Fruit fly (Drosophila melanogaster) ovary, adult (tissue): ENCODE measurements around the gene trr.

ENCODE experiments used
- CG17801 ChIP-seq: fragments of 200-800 bp; optimal IDR thresholded peaks from 2 replicates; lab custom pipeline; 2019; ENCODE audit warnings: missing biosample characterization, mild to moderate bottlenecking, missing genetic modification characterization, moderate library complexity; ENCODE audit not compliant: partially characterized antibody

The trr gene

DNA sequence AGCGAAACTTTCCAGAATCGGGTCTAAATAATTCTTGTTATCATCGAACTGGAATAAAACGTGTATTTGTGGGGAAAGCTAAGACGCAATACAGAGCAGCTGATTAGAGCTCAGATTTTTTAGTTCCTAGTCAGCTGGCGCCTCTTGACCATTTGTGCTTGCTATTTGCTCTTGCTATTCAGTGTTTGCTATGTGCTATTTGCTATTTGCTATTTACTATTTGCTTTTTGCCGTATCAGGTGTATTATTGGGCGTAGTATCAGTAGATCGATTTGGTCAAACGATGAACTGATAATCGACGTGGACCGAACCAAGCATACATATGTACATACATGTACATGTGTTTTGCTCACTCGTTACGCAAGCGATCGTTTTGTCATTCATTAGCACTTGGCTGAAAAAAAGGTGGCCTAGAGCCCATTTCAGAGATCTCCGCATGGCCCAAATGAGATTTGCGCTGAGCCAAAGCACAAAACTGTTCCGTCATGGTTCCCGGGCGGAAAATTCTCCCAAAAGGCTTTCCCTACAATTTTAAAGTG lies 44.3 kb downstream of the trr start:
- TF ChIP-seq CG17801 (GFP tag; lab: Kevin White, UChicago) = no peak

DNA sequence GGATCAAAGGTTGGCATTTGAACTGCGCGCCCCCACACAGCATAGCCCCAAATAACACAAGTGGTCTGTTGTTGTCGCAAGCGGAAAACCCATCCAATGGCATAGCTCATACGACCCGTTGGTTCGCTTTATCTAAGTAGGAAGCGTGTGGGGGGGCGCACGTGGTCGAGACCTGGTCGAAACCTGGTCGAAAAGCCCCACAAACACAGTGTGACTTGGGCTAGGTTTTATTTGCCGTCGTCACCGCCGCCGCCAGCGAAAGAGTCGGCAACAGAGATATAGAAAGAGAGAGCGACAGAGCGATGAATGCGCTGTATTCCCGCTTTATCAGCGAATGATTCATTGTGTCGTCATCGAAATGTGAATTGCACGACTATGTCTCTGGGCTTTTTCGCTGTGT lies 46.9 kb downstream of the trr start:
- TF ChIP-seq CG17801 (GFP tag; lab: Kevin White, UChicago) = peak; percentile 43

DNA sequence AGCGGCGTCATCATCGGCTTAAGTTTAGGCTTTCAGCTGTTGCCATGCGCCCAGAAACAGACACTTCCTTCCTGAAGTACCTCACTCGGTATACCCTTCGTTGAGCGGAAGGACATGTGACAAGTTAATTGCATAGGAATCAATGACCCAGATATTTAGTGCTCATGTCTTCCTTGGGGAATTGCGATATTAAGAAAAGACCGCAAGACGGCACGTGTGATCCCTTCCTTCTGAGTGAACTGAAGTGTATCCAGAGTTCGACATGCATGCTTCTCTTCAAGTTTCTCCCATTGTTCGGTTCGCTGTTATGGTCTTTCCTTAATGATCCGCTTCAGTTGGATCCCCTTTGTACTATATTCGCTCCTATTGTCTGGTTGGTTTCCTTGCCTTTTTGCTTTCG lies 49.2 kb downstream of the trr start:
- TF ChIP-seq CG17801 (GFP tag; lab: Kevin White, UChicago) = no peak

dm6 chrX:1834702-1835376 lies 54.9 kb downstream of the trr start:
- peak; percentile 74 for TF ChIP-seq CG17801 (GFP tag; lab: Kevin White, UChicago)

dm6 chrX:1832699-1833098 lies 57.1 kb downstream of the trr start:
- TF ChIP-seq CG17801 (GFP tag; lab: Kevin White, UChicago) = no peak
